Worm (Caenorhabditis elegans) whole organism, L4 larva: ENCODE data around the gene B0334.13.

Experiments
- F10B5.3 ChIP-seq: sonication (generic microtip); optimal IDR thresholded peaks from 2 replicates; lab custom pipeline; 2016; ENCODE audit warnings: mild to moderate bottlenecking, missing genetic modification characterization, missing compliant biosample characterization
- F26F4.8 ChIP-seq: fragments of 200-800 bp; sonication (Bioruptor generic); conservative IDR thresholded peaks from 2 replicates; pipeline ENCODE4 v1.3.6; 2022; ENCODE audit warnings: missing genetic modification characterization, missing compliant biosample characterization
- T20F7.1 ChIP-seq: fragments of 200-800 bp; sonication (Bioruptor generic); optimal IDR thresholded peaks from 2 replicates; lab custom pipeline; 2018; ENCODE audit warnings: mild to moderate bottlenecking, missing genetic modification characterization, missing compliant biosample characterization
- T26A8.4 ChIP-seq: fragments of 200-800 bp; sonication (Bioruptor generic); IDR thresholded peaks from 2 replicates; pipeline ENCODE4 v1.3.6; 2022; ENCODE audit warnings: missing genetic modification characterization, missing compliant biosample characterization
- ZK546.5 ChIP-seq, 2 experiments: sonication (generic microtip); optimal IDR thresholded peaks; 2 replicates each; lab custom pipeline; 2017; ENCODE audit warnings: missing biosample characterization in 2 of 2, missing genetic modification characterization in 2 of 2
- aha-1 ChIP-seq: fragments of 150-350 bp; peaks from one replicate; lab custom pipeline; 2014; ENCODE audit warnings: missing biosample characterization, missing genetic modification characterization
- ama-1 ChIP-seq: fragments of 150-350 bp; optimal IDR thresholded peaks from 2 replicates; lab custom pipeline; 2014; ENCODE audit warnings: inconsistent platforms, mixed read lengths
- ceh-20 ChIP-seq: fragments of 200-800 bp; sonication (Bioruptor generic); IDR thresholded peaks from 2 replicates; pipeline ENCODE4 v1.3.6; 2022; ENCODE audit warnings: missing genetic modification reagents, missing genetic modification characterization, missing compliant biosample characterization
- ceh-62 ChIP-seq: sonication (generic microtip); optimal IDR thresholded peaks from 2 replicates; lab custom pipeline; 2017; ENCODE audit warnings: missing biosample characterization, missing genetic modification characterization
- ceh-82 ChIP-seq: sonication (generic microtip); optimal IDR thresholded peaks from 2 replicates; lab custom pipeline; 2017; ENCODE audit warnings: missing biosample characterization, missing genetic modification characterization
- daf-16 ChIP-seq, 3 experiments: sonication (generic microtip); optimal IDR thresholded peaks; 2 replicates each; lab custom pipeline; 2016 to 2017; ENCODE audit warnings: missing genetic modification characterization in 3 of 3, missing genetic modification reagents in 3 of 3, mild to moderate bottlenecking in 2 of 3, missing compliant biosample characterization in 2 of 3, missing biosample characterization in 1 of 3, moderate library complexity in 1 of 3
- dmd-8 ChIP-seq: fragments of 200-800 bp; sonication (Bioruptor generic); IDR thresholded peaks from 2 replicates; pipeline ENCODE4 v1.3.6; 2022; ENCODE audit warnings: missing genetic modification characterization, missing compliant biosample characterization
- hif-1 ChIP-seq, 2 experiments: sonication (generic microtip); optimal IDR thresholded peaks; 2 replicates each; lab custom pipeline; 2016 to 2017; ENCODE audit warnings: missing compliant biosample characterization in 2 of 2, missing genetic modification characterization in 2 of 2, missing genetic modification reagents in 2 of 2, missing genotype in 2 of 2, mild to moderate bottlenecking in 1 of 2
- hlh-11 ChIP-seq: fragments of 200-800 bp; sonication (Bioruptor generic); optimal IDR thresholded peaks from 2 replicates; lab custom pipeline; 2018; ENCODE audit warnings: mild to moderate bottlenecking, missing genetic modification characterization, missing compliant biosample characterization
- lin-15B ChIP-seq: fragments of 150-350 bp; sonication (generic microtip); optimal IDR thresholded peaks from 3 replicates; lab custom pipeline; 2014; ENCODE audit warnings: missing biosample characterization, missing genetic modification characterization
- lin-29 ChIP-seq: fragments of 200-800 bp; sonication (Bioruptor generic); IDR thresholded peaks from 2 replicates; pipeline ENCODE4 v1.3.6; 2022; ENCODE audit warnings: missing genetic modification reagents, missing genetic modification characterization, missing compliant biosample characterization
- lir-3 ChIP-seq: sonication (generic microtip); optimal IDR thresholded peaks from 2 replicates; lab custom pipeline; 2016; ENCODE audit warnings: mild to moderate bottlenecking, missing genetic modification characterization, missing compliant biosample characterization
- lsy-2 ChIP-seq, 2 experiments: fragments of 150-350 bp in 1 of 2; sonication (generic microtip) in 1 of 2; optimal IDR thresholded peaks; 2 replicates each; lab custom pipeline; 2014 to 2017; ENCODE audit warnings: missing biosample characterization in 2 of 2, missing genetic modification characterization in 2 of 2
- mdl-1 ChIP-seq, 2 experiments: fragments of 150-350 bp in 1 of 2; sonication (generic microtip) in 1 of 2; optimal IDR thresholded peaks; 2 replicates each; lab custom pipeline; 2014 to 2017; ENCODE audit warnings: missing biosample characterization in 2 of 2, missing genetic modification characterization in 2 of 2
- mes-2 ChIP-seq: sonication (generic microtip); optimal IDR thresholded peaks from 2 replicates; lab custom pipeline; 2016; ENCODE audit warnings: missing genotype, mild to moderate bottlenecking, missing genetic modification characterization, missing compliant biosample characterization; ENCODE audit not compliant: poor library complexity, severe bottlenecking
- mxl-3 ChIP-seq: fragments of 200-800 bp; sonication (Bioruptor generic); optimal IDR thresholded peaks from 2 replicates; lab custom pipeline; 2018; ENCODE audit warnings: mild to moderate bottlenecking, missing genetic modification characterization, missing compliant biosample characterization
- nhr-102 ChIP-seq: sonication (generic microtip); optimal IDR thresholded peaks from 2 replicates; lab custom pipeline; 2016; ENCODE audit warnings: mild to moderate bottlenecking, missing genetic modification characterization, moderate library complexity, missing compliant biosample characterization
- nhr-25 ChIP-seq: sonication (generic microtip); optimal IDR thresholded peaks from 2 replicates; lab custom pipeline; 2017; ENCODE audit warnings: missing genetic modification characterization, mild to moderate bottlenecking, missing compliant biosample characterization, antibody characterized with exemption, moderate library complexity, borderline replicate concordance; ENCODE audit not compliant: insufficient read depth
- nhr-28 ChIP-seq: fragments of 150-350 bp; optimal IDR thresholded peaks from 2 replicates; lab custom pipeline; 2014; ENCODE audit warnings: missing biosample characterization, missing genetic modification characterization
- nhr-48 ChIP-seq: sonication (generic microtip); optimal IDR thresholded peaks from 2 replicates; lab custom pipeline; 2016; ENCODE audit warnings: mild to moderate bottlenecking, missing genetic modification characterization, missing compliant biosample characterization
- nhr-77 ChIP-seq: fragments of 150-350 bp; optimal IDR thresholded peaks from 2 replicates; lab custom pipeline; 2014; ENCODE audit warnings: missing biosample characterization, missing genetic modification characterization
- php-3 ChIP-seq: fragments of 200-800 bp; sonication (Bioruptor generic); IDR thresholded peaks from 2 replicates; pipeline ENCODE4 v1.3.6; 2022; ENCODE audit warnings: missing genetic modification reagents, missing genetic modification characterization, missing compliant biosample characterization
- pqm-1 ChIP-seq: sonication (generic microtip); optimal IDR thresholded peaks from 2 replicates; lab custom pipeline; 2017; ENCODE audit warnings: missing biosample characterization, missing genetic modification characterization
- saeg-2 ChIP-seq: fragments of 200-800 bp; sonication (Bioruptor generic); IDR thresholded peaks from 2 replicates; pipeline ENCODE4 v1.3.6; 2022; ENCODE audit warnings: missing genetic modification reagents, missing genetic modification characterization, missing compliant biosample characterization
- set-16 ChIP-seq: fragments of 200-800 bp; sonication (Bioruptor generic); IDR thresholded peaks from 2 replicates; pipeline ENCODE4 v1.3.6; 2022; ENCODE audit warnings: missing genetic modification reagents, missing genetic modification characterization, missing compliant biosample characterization
- snpc-1.2 ChIP-seq: fragments of 200-800 bp; sonication (Bioruptor generic); IDR thresholded peaks from 2 replicates; pipeline ENCODE4 v1.3.6; 2022; ENCODE audit warnings: missing genetic modification reagents, missing genetic modification characterization, missing compliant biosample characterization
- spr-3 ChIP-seq: fragments of 200-800 bp; sonication (Bioruptor generic); optimal IDR thresholded peaks from 2 replicates; lab custom pipeline; 2018; ENCODE audit warnings: mild to moderate bottlenecking, missing genetic modification characterization, missing compliant biosample characterization
- unc-130 ChIP-seq: sonication (generic microtip); optimal IDR thresholded peaks from 2 replicates; lab custom pipeline; 2016; ENCODE audit warnings: missing genetic modification reagents, missing genetic modification characterization, missing compliant biosample characterization
- unc-62 ChIP-seq, 3 experiments: fragments of 150-350 bp in 1 of 3; sonication (generic microtip); optimal IDR thresholded peaks in 2 of 3; peaks in 1 of 3; 1 replicate in 1 of 3; 2 replicates in 2 of 3; lab custom pipeline; 2014 to 2017; ENCODE audit warnings: missing biosample characterization in 3 of 3, missing genetic modification characterization in 3 of 3, missing genetic modification reagents in 3 of 3, missing genotype in 1 of 3
- zfp-3 ChIP-seq: fragments of 200-800 bp; sonication (Bioruptor generic); conservative IDR thresholded peaks from 2 replicates; pipeline ENCODE4 v1.3.6; 2022; ENCODE audit warnings: missing genetic modification reagents, missing genetic modification characterization, missing compliant biosample characterization
- ztf-7 ChIP-seq: fragments of 150-350 bp; optimal IDR thresholded peaks from 2 replicates; lab custom pipeline; 2014; ENCODE audit warnings: missing biosample characterization, missing genetic modification characterization

Gene B0334.13

ce11 chrII:11497365-11497764 lies 9.3 kb downstream of the B0334.13 start, which contains the start of gene B0334.5:
B0334.5 (plus strand) TSS chrII:11497665.
- TF ChIP-seq nhr-102: no peak
- peak in 1 of 2 experiments; percentile 81 for TF ChIP-seq unc-62 (GFP tag; optimal IDR thresholded peaks at IDR 0.05 in 1 of 2; lab: Kevin White, UChicago)
- no peak for TF ChIP-seq unc-62 (tag; optimal IDR thresholded peaks at IDR 0.05; lab: Kevin White, UChicago)

- TF ChIP-seq saeg-2 (GFP tag; lab: Robert Waterston, UW): no peak
- TF ChIP-seq mes-2 (tag; lab: Kevin White, UChicago): no peak
- TF ChIP-seq T20F7.1: no peak
- TF ChIP-seq nhr-28: peak; percentile 81
- no peak for TF ChIP-seq daf-16 (GFP tag; optimal IDR thresholded peaks at IDR 0.05; lab: Kevin White, UChicago)
- TF ChIP-seq daf-16 (tag; optimal IDR thresholded peaks at IDR 0.05; lab: Kevin White, UChicago): peak; percentile 62
- no peak for TF ChIP-seq dmd-8 (GFP tag; lab: Robert Waterston, UW)
- TF ChIP-seq F26F4.8 (GFP tag; lab: Robert Waterston, UW): no peak
- peak; percentile 46 for TF ChIP-seq pqm-1 (tag; lab: Kevin White, UChicago)
- TF ChIP-seq php-3 (GFP tag; lab: Robert Waterston, UW): peak; percentile 42; the same call in 1 of the 2 replicates
These were observed 12.1 kb downstream of the B0334.13 start, which contains the start of gene B0334.20 for ce11 chrII:11500198-11500597. B0334.20 (minus strand) TSS chrII:11500459.

- TF ChIP-seq mxl-3 (GFP tag; lab: Kevin White, UChicago): peak; percentile 68
- peak; percentile 51 for TF ChIP-seq hlh-11 (tag; lab: Kevin White, UChicago)
- no peak for TF ChIP-seq F10B5.3
- no peak for TF ChIP-seq spr-3 (GFP tag; lab: Kevin White, UChicago)
- peak; percentile 6 for TF ChIP-seq nhr-25 (tag; lab: Kevin White, UChicago)
- peak in 1 of 2 experiments; percentile 54 for TF ChIP-seq mdl-1 (tag; optimal IDR thresholded peaks at IDR 0.05; lab: Kevin White, UChicago)
- peak; percentile 86 for TF ChIP-seq nhr-28
- TF ChIP-seq nhr-48: peak; percentile 28
- TF ChIP-seq, all 104 proteins: peak for 6
These were observed 13.9 kb downstream of the B0334.13 start for ce11 chrII:11501956-11502355.

- TF ChIP-seq snpc-1.2 (GFP tag; lab: Robert Waterston, UW): no peak
- TF ChIP-seq lin-15B (tag; lab: Kevin White, UChicago): no peak
- TF ChIP-seq nhr-48: no peak
- no peak for TF ChIP-seq nhr-77 (tag; lab: Kevin White, UChicago)
- no peak for TF ChIP-seq unc-130 (GFP tag; lab: Kevin White, UChicago)
- TF ChIP-seq T26A8.4: no peak
- no peak for TF ChIP-seq ama-1 (lab: Kevin White, UChicago)
- no peak for TF ChIP-seq ceh-82 (tag; lab: Kevin White, UChicago)
- TF ChIP-seq mes-2 (tag; lab: Kevin White, UChicago): no peak
- no peak for TF ChIP-seq hif-1 (tag; optimal IDR thresholded peaks at IDR 0.05; lab: Kevin White, UChicago)
- no peak for TF ChIP-seq ceh-62
These were observed 15.7 kb downstream of the B0334.13 start for ce11 chrII:11503761-11504160.

ce11 chrII:11510373-11510772 lies 22.3 kb downstream of the B0334.13 start, which contains the start of gene npr-41:
npr-41 (plus strand) TSS chrII:11510673.
- TF ChIP-seq ceh-62 (no peak), lin-29 (no peak), nhr-77 (tag; lab: Kevin White, UChicago) (no peak), ztf-7 (tag; lab: Kevin White, UChicago) (no peak), set-16 (GFP tag; lab: Robert Waterston, UW) (no peak), spr-3 (GFP tag; lab: Kevin White, UChicago) (no peak), daf-16 (GFP tag; optimal IDR thresholded peaks at IDR 0.05; lab: Kevin White, UChicago) (no peak), daf-16 (tag; optimal IDR thresholded peaks at IDR 0.05; lab: Kevin White, UChicago) (no peak), unc-62 (GFP tag; optimal IDR thresholded peaks at IDR 0.05 in 1 of 2; lab: Kevin White, UChicago) (no peak), unc-62 (tag; optimal IDR thresholded peaks at IDR 0.05; lab: Kevin White, UChicago) (no peak), zfp-3 (GFP tag; lab: Robert Waterston, UW) (no peak), nhr-102 (no peak), ZK546.5 (tag; optimal IDR thresholded peaks at IDR 0.05; lab: Kevin White, UChicago) (no peak), lir-3 (tag; lab: Kevin White, UChicago) (no peak), aha-1 (no peak), F10B5.3 (no peak), ceh-20 (GFP tag; lab: Robert Waterston, UW) (no peak), lsy-2 (tag; optimal IDR thresholded peaks at IDR 0.05; lab: Kevin White, UChicago) (no peak), F26F4.8 (GFP tag; lab: Robert Waterston, UW) (no peak)
- TF ChIP-seq, all 104 proteins: peak for 0
